Worm (Caenorhabditis elegans): ENCODE data around the gene Y32H12A.8.

Y32H12A.8 gene

ce11 chrIII:5448177-5448576, 42.3 kb upstream of the Y32H12A.8 start, which contains the start of gene skpt-1:
Gene skpt-1, minus strand, starts transcription at chrIII:5448395.
- no peak for TF ChIP-seq R02D3.7 (tag; optimal IDR thresholded peaks at IDR 0.05)
- no peak for TF ChIP-seq lin-13 (GFP tag; optimal IDR thresholded peaks at IDR 0.05)
- TF ChIP-seq nhr-77 (tag; optimal IDR thresholded peaks at IDR 0.05): no peak
- TF ChIP-seq mab-5 (tag; optimal IDR thresholded peaks at IDR 0.05): no peak
- no peak for TF ChIP-seq F13H6.1 (tag; optimal IDR thresholded peaks at IDR 0.05)
- no peak for TF ChIP-seq nhr-6 (tag; optimal IDR thresholded peaks at IDR 0.05)
- TF ChIP-seq unc-39 (tag; optimal IDR thresholded peaks at IDR 0.05): no peak
- no peak for TF ChIP-seq unc-62 (GFP tag; optimal IDR thresholded peaks at IDR 0.05)
- TF ChIP-seq lsy-2 (tag; optimal IDR thresholded peaks at IDR 0.05): peak in 1 of 2 experiments; percentile 76
- TF ChIP-seq nhr-10 (tag; optimal IDR thresholded peaks at IDR 0.05): no peak
- TF ChIP-seq gmeb-1 (tag; optimal IDR thresholded peaks at IDR 0.05): peak; percentile 82
- TF ChIP-seq ztf-11 (tag; optimal IDR thresholded peaks at IDR 0.05): no peak
- no peak for TF ChIP-seq ama-1 (optimal IDR thresholded peaks at IDR 0.05)
- TF ChIP-seq ceh-82 (tag; optimal IDR thresholded peaks at IDR 0.05): no peak
- TF ChIP-seq skn-1 (tag; optimal IDR thresholded peaks at IDR 0.05): no peak
- TF ChIP-seq ceh-16 (tag; optimal IDR thresholded peaks at IDR 0.05): no peak
- peak; percentile 51 for TF ChIP-seq C34F6.9 (tag; optimal IDR thresholded peaks at IDR 0.05)
- no peak for TF ChIP-seq ZK546.5 (tag; optimal IDR thresholded peaks at IDR 0.05)
- TF ChIP-seq crh-2 (tag; optimal IDR thresholded peaks at IDR 0.05): no peak
- TF ChIP-seq snpc-4 (tag; optimal IDR thresholded peaks at IDR 0.05): no peak
- TF ChIP-seq sem-4 (tag; optimal IDR thresholded peaks at IDR 0.05): no peak
- TF ChIP-seq nhr-25 (tag; optimal IDR thresholded peaks at IDR 0.05): no peak
- TF ChIP-seq zag-1 (tag; optimal IDR thresholded peaks at IDR 0.05): no peak
- TF ChIP-seq alr-1 (tag; optimal IDR thresholded peaks at IDR 0.05): no peak
- peak; percentile 9 for TF ChIP-seq fos-1 (tag; optimal IDR thresholded peaks at IDR 0.05)
- no peak for TF ChIP-seq ztf-1 (GFP tag; conservative IDR thresholded peaks at IDR 0.05)
- TF ChIP-seq nhr-21 (tag; optimal IDR thresholded peaks at IDR 0.05): no peak
- TF ChIP-seq lin-39 (tag; optimal IDR thresholded peaks at IDR 0.05): no peak
- peak; percentile 7 for TF ChIP-seq nhr-129 (tag; optimal IDR thresholded peaks at IDR 0.05)
- TF ChIP-seq nhr-23 (tag; optimal IDR thresholded peaks at IDR 0.05): no peak
- TF ChIP-seq nhr-12 (tag; optimal IDR thresholded peaks at IDR 0.05): no peak
- no peak for TF ChIP-seq peb-1 (tag; optimal IDR thresholded peaks at IDR 0.05)
- no peak for TF ChIP-seq mdl-1 (tag; optimal IDR thresholded peaks at IDR 0.05)
- TF ChIP-seq elt-3 (tag; optimal IDR thresholded peaks at IDR 0.05): no peak
- TF ChIP-seq mbf-1 (tag; optimal IDR thresholded peaks at IDR 0.05): no peak
- no peak for TF ChIP-seq nhr-237 (tag; optimal IDR thresholded peaks at IDR 0.05)
- TF ChIP-seq Y55F3AM.14 (GFP tag; optimal IDR thresholded peaks at IDR 0.05): no peak
- TF ChIP-seq egl-27 (tag; optimal IDR thresholded peaks at IDR 0.05): no peak
- TF ChIP-seq elt-1 (tag; optimal IDR thresholded peaks at IDR 0.05): no peak
- no peak for TF ChIP-seq lin-11 (tag; optimal IDR thresholded peaks at IDR 0.05)
- no peak for TF ChIP-seq ztf-4 (tag; optimal IDR thresholded peaks at IDR 0.05)
- TF ChIP-seq nhr-11 (tag; optimal IDR thresholded peaks at IDR 0.05): no peak
- no peak for TF ChIP-seq blmp-1 (tag; optimal IDR thresholded peaks at IDR 0.05; ENCODE audit: insufficient read depth)
- no peak for TF ChIP-seq aly-2 (tag; optimal IDR thresholded peaks at IDR 0.05)
- TF ChIP-seq sma-3 (GFP tag; optimal IDR thresholded peaks at IDR 0.05): no peak
- TF ChIP-seq unc-55 (GFP tag; optimal IDR thresholded peaks at IDR 0.05): peak; percentile 65
- TF ChIP-seq sma-9 (GFP tag; optimal IDR thresholded peaks at IDR 0.05): no peak
- no peak for TF ChIP-seq sma-9 (tag; optimal IDR thresholded peaks at IDR 0.05)
- TF ChIP-seq dmd-4 (tag; optimal IDR thresholded peaks at IDR 0.05): no peak
